Worm (Caenorhabditis elegans) whole organism, L4 larva: Measurements from ENCODE around the gene rsef-1.

Experiments
- F37D6.2 ChIP-seq: sonication (generic microtip); optimal IDR thresholded peaks from 2 replicates; lab custom pipeline; 2016; ENCODE audit warnings: mild to moderate bottlenecking, missing genetic modification characterization, missing compliant biosample characterization
- F44E2.7 ChIP-seq: fragments of 200-800 bp; sonication (Bioruptor generic); IDR thresholded peaks from 2 replicates; pipeline ENCODE4 v2.1.2; 2022; ENCODE audit warnings: missing genetic modification characterization, missing compliant biosample characterization
- R02D3.7 ChIP-seq: fragments of 150-350 bp; sonication (generic microtip); optimal IDR thresholded peaks from 3 replicates; lab custom pipeline; 2014; ENCODE audit warnings: missing biosample characterization, missing genetic modification characterization
- Y48G9A.11 ChIP-seq: fragments of 200-800 bp; sonication (Bioruptor generic); IDR thresholded peaks from 2 replicates; pipeline ENCODE4 v1.3.6; 2022; ENCODE audit warnings: missing genetic modification reagents, missing genetic modification characterization, missing compliant biosample characterization
- Y75B8A.6 ChIP-seq: fragments of 200-800 bp; sonication (Bioruptor generic); IDR thresholded peaks from 2 replicates; pipeline ENCODE4 v1.3.6; 2022; ENCODE audit warnings: missing genetic modification reagents, missing genetic modification characterization, missing compliant biosample characterization
- aha-1 ChIP-seq: fragments of 150-350 bp; peaks from one replicate; lab custom pipeline; 2014; ENCODE audit warnings: missing biosample characterization, missing genetic modification characterization
- ceh-20 ChIP-seq: fragments of 200-800 bp; sonication (Bioruptor generic); IDR thresholded peaks from 2 replicates; pipeline ENCODE4 v1.3.6; 2022; ENCODE audit warnings: missing genetic modification reagents, missing genetic modification characterization, missing compliant biosample characterization
- ceh-32 ChIP-seq: sonication (generic microtip); optimal IDR thresholded peaks from 2 replicates; lab custom pipeline; 2016; ENCODE audit warnings: mild to moderate bottlenecking, missing genetic modification characterization, missing compliant biosample characterization; ENCODE audit not compliant: poor library complexity
- daf-16 ChIP-seq, 3 experiments: sonication (generic microtip); optimal IDR thresholded peaks; 2 replicates each; lab custom pipeline; 2016 to 2017; ENCODE audit warnings: missing genetic modification characterization in 3 of 3, missing genetic modification reagents in 3 of 3, mild to moderate bottlenecking in 2 of 3, missing compliant biosample characterization in 2 of 3, missing biosample characterization in 1 of 3, moderate library complexity in 1 of 3
- daf-19 ChIP-seq: fragments of 200-800 bp; sonication (Bioruptor generic); conservative IDR thresholded peaks from 2 replicates; pipeline ENCODE4 v1.3.6; 2022; ENCODE audit warnings: missing genetic modification characterization, missing compliant biosample characterization
- egl-27 ChIP-seq: sonication (generic microtip); optimal IDR thresholded peaks from 3 replicates; lab custom pipeline; 2017; ENCODE audit warnings: missing biosample characterization, missing genetic modification reagents, missing genetic modification characterization
- fos-1 ChIP-seq: fragments of 150-350 bp; optimal IDR thresholded peaks from 2 replicates; lab custom pipeline; 2014; ENCODE audit warnings: missing biosample characterization, missing genetic modification characterization
- hif-1 ChIP-seq, 2 experiments: sonication (generic microtip); optimal IDR thresholded peaks; 2 replicates each; lab custom pipeline; 2016 to 2017; ENCODE audit warnings: missing compliant biosample characterization in 2 of 2, missing genetic modification characterization in 2 of 2, missing genetic modification reagents in 2 of 2, missing genotype in 2 of 2, mild to moderate bottlenecking in 1 of 2
- hlh-11 ChIP-seq: fragments of 200-800 bp; sonication (Bioruptor generic); optimal IDR thresholded peaks from 2 replicates; lab custom pipeline; 2018; ENCODE audit warnings: mild to moderate bottlenecking, missing genetic modification characterization, missing compliant biosample characterization
- hmg-1.1 ChIP-seq: fragments of 200-800 bp; sonication (Bioruptor generic); IDR thresholded peaks from 2 replicates; pipeline ENCODE4 v1.3.6; 2022; ENCODE audit warnings: missing genetic modification reagents, missing genetic modification characterization, missing compliant biosample characterization
- lim-7 ChIP-seq: fragments of 200-800 bp; sonication (Bioruptor generic); IDR thresholded peaks from 2 replicates; pipeline ENCODE4 v1.3.6; 2022; ENCODE audit warnings: missing genetic modification characterization, missing compliant biosample characterization
- lin-1 ChIP-seq: fragments of 200-800 bp; sonication (Bioruptor generic); IDR thresholded peaks from 2 replicates; pipeline ENCODE4 v1.3.6; 2022; ENCODE audit warnings: missing genetic modification reagents, missing genetic modification characterization, missing compliant biosample characterization
- lsy-2 ChIP-seq, 2 experiments: fragments of 150-350 bp in 1 of 2; sonication (generic microtip) in 1 of 2; optimal IDR thresholded peaks; 2 replicates each; lab custom pipeline; 2014 to 2017; ENCODE audit warnings: missing biosample characterization in 2 of 2, missing genetic modification characterization in 2 of 2
- mdl-1 ChIP-seq, 2 experiments: fragments of 150-350 bp in 1 of 2; sonication (generic microtip) in 1 of 2; optimal IDR thresholded peaks; 2 replicates each; lab custom pipeline; 2014 to 2017; ENCODE audit warnings: missing biosample characterization in 2 of 2, missing genetic modification characterization in 2 of 2
- mdt-29 ChIP-seq: fragments of 200-800 bp; sonication (Bioruptor generic); IDR thresholded peaks from 2 replicates; pipeline ENCODE4 v1.3.6; 2022; ENCODE audit warnings: missing genetic modification reagents, missing genetic modification characterization, missing compliant biosample characterization
- mep-1 ChIP-seq: fragments of 150-350 bp; sonication (generic microtip); optimal IDR thresholded peaks from 3 replicates; lab custom pipeline; 2014; ENCODE audit warnings: missing biosample characterization, missing genetic modification characterization
- mxl-3 ChIP-seq: fragments of 200-800 bp; sonication (Bioruptor generic); optimal IDR thresholded peaks from 2 replicates; lab custom pipeline; 2018; ENCODE audit warnings: mild to moderate bottlenecking, missing genetic modification characterization, missing compliant biosample characterization
- nhr-10 ChIP-seq: fragments of 150-350 bp; optimal IDR thresholded peaks from 2 replicates; lab custom pipeline; 2014; ENCODE audit warnings: missing biosample characterization, missing genetic modification characterization
- nhr-11 ChIP-seq: fragments of 150-350 bp; optimal IDR thresholded peaks from 2 replicates; lab custom pipeline; 2014; ENCODE audit warnings: missing biosample characterization, missing genetic modification characterization
- nhr-237 ChIP-seq: sonication (generic microtip); optimal IDR thresholded peaks from 2 replicates; lab custom pipeline; 2017; ENCODE audit warnings: missing biosample characterization, missing genetic modification characterization
- nhr-28 ChIP-seq: fragments of 150-350 bp; optimal IDR thresholded peaks from 2 replicates; lab custom pipeline; 2014; ENCODE audit warnings: missing biosample characterization, missing genetic modification characterization
- php-3 ChIP-seq: fragments of 200-800 bp; sonication (Bioruptor generic); IDR thresholded peaks from 2 replicates; pipeline ENCODE4 v1.3.6; 2022; ENCODE audit warnings: missing genetic modification reagents, missing genetic modification characterization, missing compliant biosample characterization
- pqm-1 ChIP-seq: sonication (generic microtip); optimal IDR thresholded peaks from 2 replicates; lab custom pipeline; 2017; ENCODE audit warnings: missing biosample characterization, missing genetic modification characterization
- snpc-4 ChIP-seq: fragments of 150-350 bp; optimal IDR thresholded peaks from 2 replicates; lab custom pipeline; 2014; ENCODE audit warnings: missing biosample characterization, missing genetic modification characterization
- unc-39 ChIP-seq: sonication (generic microtip); optimal IDR thresholded peaks from 2 replicates; lab custom pipeline; 2017; ENCODE audit warnings: missing biosample characterization, missing genetic modification characterization
- unc-62 ChIP-seq, 3 experiments: fragments of 150-350 bp in 1 of 3; sonication (generic microtip); optimal IDR thresholded peaks in 2 of 3; peaks in 1 of 3; 1 replicate in 1 of 3; 2 replicates in 2 of 3; lab custom pipeline; 2014 to 2017; ENCODE audit warnings: missing biosample characterization in 3 of 3, missing genetic modification characterization in 3 of 3, missing genetic modification reagents in 3 of 3, missing genotype in 1 of 3
- vab-7 ChIP-seq: fragments of 200-800 bp; sonication (Bioruptor generic); IDR thresholded peaks from 2 replicates; pipeline ENCODE4 v1.3.6; 2022; ENCODE audit warnings: missing genetic modification reagents, missing genetic modification characterization, missing compliant biosample characterization

Gene rsef-1

ce11 chrX:3029030-3029429 lies 30.2 kb downstream of the rsef-1 start, which contains the start of gene M02F4.1:
Gene M02F4.1 (minus strand): TSS chrX:3029130.
- no peak for TF ChIP-seq unc-39 (tag; lab: Kevin White, UChicago)
- TF ChIP-seq nhr-11 (tag; lab: Kevin White, UChicago), result no peak
- no peak for TF ChIP-seq Y48G9A.11 (GFP tag; lab: Robert Waterston, UW)
- TF ChIP-seq mdl-1 (tag; optimal IDR thresholded peaks at IDR 0.05; lab: Kevin White, UChicago), result no peak
- TF ChIP-seq fos-1 (tag; lab: Kevin White, UChicago), result no peak
- TF ChIP-seq nhr-237, result no peak
- TF ChIP-seq lim-7 (GFP tag; lab: Robert Waterston, UW), result no peak
- no peak for TF ChIP-seq mep-1 (tag; lab: Kevin White, UChicago)
- TF ChIP-seq mdt-29 (GFP tag; lab: Robert Waterston, UW), result no peak
- no peak for TF ChIP-seq pqm-1 (tag; lab: Kevin White, UChicago)
- no peak for TF ChIP-seq F44E2.7 (GFP tag; lab: Robert Waterston, UW)
- TF ChIP-seq ceh-32 (tag; lab: Kevin White, UChicago), result no peak
- no peak for TF ChIP-seq daf-16 (GFP tag; optimal IDR thresholded peaks at IDR 0.05; lab: Kevin White, UChicago)
- no peak for TF ChIP-seq daf-16 (tag; optimal IDR thresholded peaks at IDR 0.05; lab: Kevin White, UChicago)

ce11 chrX:3025145-3025544 lies 34.1 kb downstream of the rsef-1 start:
- TF ChIP-seq nhr-11 (tag; lab: Kevin White, UChicago) (peak; percentile 13), snpc-4 (tag; lab: Kevin White, UChicago) (no peak), ceh-20 (GFP tag; lab: Robert Waterston, UW) (0 out of 2 replicates have a peak, but pooled peaks have one; percentile 30), lsy-2 (tag; optimal IDR thresholded peaks at IDR 0.05; lab: Kevin White, UChicago) (peak in 1 of 2 experiments; percentile 20), nhr-28 (tag; lab: Kevin White, UChicago) (peak; percentile 22), unc-62 (GFP tag; optimal IDR thresholded peaks at IDR 0.05 in 1 of 2; lab: Kevin White, UChicago) (peak in 1 of 2 experiments; percentile 54), unc-62 (tag; optimal IDR thresholded peaks at IDR 0.05; lab: Kevin White, UChicago) (no peak), nhr-10 (tag; lab: Kevin White, UChicago) (no peak)
- TF ChIP-seq, all 104 proteins: peak for 5

DNA sequence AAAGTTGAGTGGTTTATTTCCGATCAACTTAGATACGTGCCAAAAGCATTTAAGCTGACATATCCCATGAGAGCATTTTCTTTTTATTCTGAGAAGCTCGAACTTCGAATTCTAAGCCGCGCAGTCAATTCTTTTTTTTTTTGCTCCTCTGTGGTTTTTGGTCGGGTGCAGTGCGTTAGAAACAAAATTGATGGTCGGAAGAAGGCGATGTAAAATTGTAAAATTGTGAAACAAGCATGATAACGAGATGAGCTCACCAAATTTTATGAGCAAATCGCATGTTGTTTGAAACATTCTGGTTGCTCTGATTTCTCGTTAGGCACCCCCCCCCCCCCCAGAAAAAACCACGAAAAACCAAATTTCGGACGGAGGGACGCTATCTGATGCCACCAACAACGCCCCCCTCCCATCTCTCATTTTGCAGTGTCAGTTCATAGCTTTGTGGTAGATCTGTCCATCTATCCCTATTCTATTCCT lies 34.5 kb downstream of the rsef-1 start, which contains the start of gene aqp-7:
aqp-7 (plus strand) TSS at position 427 of the 477 bp plus-strand sequence.
- TF ChIP-seq php-3, result no peak
- TF ChIP-seq aha-1, result peak; percentile 30
- TF ChIP-seq Y75B8A.6 (GFP tag; lab: Robert Waterston, UW), result no peak
- TF ChIP-seq mep-1 (tag; lab: Kevin White, UChicago), result peak; percentile 3
- peak in 1 of 2 experiments; percentile 30 for TF ChIP-seq hif-1 (tag; optimal IDR thresholded peaks at IDR 0.05; lab: Kevin White, UChicago)
- TF ChIP-seq daf-19 (GFP tag; lab: Robert Waterston, UW), result no peak

ce11 chrX:3023552-3024183 lies 35.5 kb downstream of the rsef-1 start:
- TF ChIP-seq vab-7 (GFP tag; lab: Robert Waterston, UW) (no peak), aha-1 (peak; percentile 48), ceh-32 (tag; lab: Kevin White, UChicago) (no peak), hmg-1.1 (GFP tag; lab: Robert Waterston, UW) (0 out of 2 replicates have a peak, but pooled peaks have one; percentile 21), R02D3.7 (tag; lab: Kevin White, UChicago) (no peak), F37D6.2 (tag; lab: Kevin White, UChicago) (no peak), mep-1 (tag; lab: Kevin White, UChicago) (peak; percentile 4), hif-1 (tag; optimal IDR thresholded peaks at IDR 0.05; lab: Kevin White, UChicago) (peak in 1 of 2 experiments; percentile 50), egl-27 (tag; lab: Kevin White, UChicago) (no peak), hlh-11 (tag; lab: Kevin White, UChicago) (peak; percentile 53), mxl-3 (GFP tag; lab: Kevin White, UChicago) (peak; percentile 26), lin-1 (GFP tag; lab: Robert Waterston, UW) (no peak), unc-62 (GFP tag; optimal IDR thresholded peaks at IDR 0.05 in 1 of 2; lab: Kevin White, UChicago) (peak in 1 of 2 experiments; percentile 68), unc-62 (tag; optimal IDR thresholded peaks at IDR 0.05; lab: Kevin White, UChicago) (no peak), lsy-2 (tag; optimal IDR thresholded peaks at IDR 0.05; lab: Kevin White, UChicago) (peak in 1 of 2 experiments; percentile 27)
- TF ChIP-seq, all 104 proteins: peak for 8
